Worm (Caenorhabditis elegans) whole organism, mixed stage, embryonic: ENCODE results near the gene Y110A2AL.10.

Source experiments
- elt-3 ChIP-seq: fragments of 150-350 bp; optimal IDR thresholded peaks from 2 replicates; lab custom pipeline; 2014; ENCODE audit warnings: missing biosample characterization, missing genetic modification characterization
- nhr-2 ChIP-seq: fragments of 150-350 bp; optimal IDR thresholded peaks from 2 replicates; lab custom pipeline; 2014; ENCODE audit warnings: missing biosample characterization, missing genetic modification characterization

DNA sequence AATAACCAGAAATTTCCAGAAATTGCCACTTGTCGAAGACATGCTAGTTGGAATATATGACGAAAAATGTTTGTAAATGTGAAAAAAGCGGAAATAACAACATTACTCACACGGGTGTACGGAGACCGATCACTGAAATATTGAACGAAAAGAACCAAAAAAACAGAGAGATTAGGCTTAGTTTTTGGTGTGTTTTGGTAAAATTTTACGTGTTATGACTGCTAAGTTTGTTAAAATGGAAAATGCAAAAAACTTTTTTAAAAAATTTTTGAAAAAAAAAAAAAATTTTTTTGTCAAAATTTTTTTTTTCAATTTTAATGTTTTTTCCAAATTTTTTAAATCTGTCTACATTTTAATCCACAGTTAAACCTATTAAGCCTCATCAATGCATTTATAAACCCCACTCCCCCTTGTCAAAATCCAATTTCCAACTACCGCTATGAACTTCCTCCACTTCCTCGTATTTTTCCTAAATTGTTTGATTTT lies 49.2 kb downstream of the Y110A2AL.10 start, which contains the start of the genes fut-4 and K12H6.10:
- no peak for TF ChIP-seq nhr-2 (tag; lab: Kevin White, UChicago)
- no peak for TF ChIP-seq elt-3 (tag; lab: Kevin White, UChicago)
